Worm (Caenorhabditis elegans) whole organism, L2 larva: ENCODE data around the gene T09D3.9.
A peak's percentile ranks its signal among the peaks of the same experiment; 100 is the strongest.

ENCODE experiments used
- F13H6.1 ChIP-seq: sonication (generic microtip); optimal IDR thresholded peaks from 2 replicates; lab custom pipeline; 2016; ENCODE audit warnings: missing genetic modification characterization, missing compliant biosample characterization
- R02D3.7 ChIP-seq: fragments of 150-350 bp; optimal IDR thresholded peaks from 2 replicates; lab custom pipeline; 2014; ENCODE audit warnings: missing biosample characterization, missing genetic modification characterization
- ZK546.5 ChIP-seq: sonication (generic microtip); optimal IDR thresholded peaks from 2 replicates; lab custom pipeline; 2017; ENCODE audit warnings: missing biosample characterization, missing genetic modification characterization
- alr-1 ChIP-seq: fragments of 150-350 bp; optimal IDR thresholded peaks from 2 replicates; lab custom pipeline; 2014; ENCODE audit warnings: missing biosample characterization, missing genetic modification characterization
- aly-2 ChIP-seq: fragments of 150-350 bp; optimal IDR thresholded peaks from 2 replicates; lab custom pipeline; 2014; ENCODE audit warnings: missing biosample characterization, missing genetic modification characterization
- ama-1 ChIP-seq: fragments of 150-350 bp; optimal IDR thresholded peaks from 2 replicates; lab custom pipeline; 2018; ENCODE audit warnings: inconsistent platforms
- blmp-1 ChIP-seq: sonication (generic microtip); optimal IDR thresholded peaks from 2 replicates; lab custom pipeline; 2017; ENCODE audit warnings: missing genetic modification characterization, mild to moderate bottlenecking, missing compliant biosample characterization, antibody characterized with exemption, moderate library complexity; ENCODE audit not compliant: insufficient read depth
- egl-27 ChIP-seq: sonication (generic microtip); optimal IDR thresholded peaks from 3 replicates; lab custom pipeline; 2017; ENCODE audit warnings: missing biosample characterization, missing genetic modification reagents, missing genetic modification characterization
- elt-3 ChIP-seq: sonication (generic microtip); optimal IDR thresholded peaks from 2 replicates; lab custom pipeline; 2017; ENCODE audit warnings: missing biosample characterization, missing genetic modification characterization
- fos-1 ChIP-seq: fragments of 150-350 bp; optimal IDR thresholded peaks from 2 replicates; lab custom pipeline; 2014; ENCODE audit warnings: missing biosample characterization, missing genetic modification characterization
- gmeb-1 ChIP-seq: fragments of 150-350 bp; optimal IDR thresholded peaks from 2 replicates; lab custom pipeline; 2014; ENCODE audit warnings: missing biosample characterization, missing genetic modification characterization
- lin-11 ChIP-seq: fragments of 150-350 bp; sonication (generic microtip); optimal IDR thresholded peaks from 2 replicates; lab custom pipeline; 2014; ENCODE audit warnings: missing biosample characterization, missing genetic modification characterization, inconsistent platforms, mixed read lengths
- lin-13 ChIP-seq: fragments of 150-350 bp; optimal IDR thresholded peaks from 2 replicates; lab custom pipeline; 2014; ENCODE audit warnings: missing biosample characterization, missing genetic modification reagents, missing genetic modification characterization
- lin-39 ChIP-seq: fragments of 150-350 bp; optimal IDR thresholded peaks from 2 replicates; lab custom pipeline; 2014; ENCODE audit warnings: missing biosample characterization, missing genetic modification reagents, missing genetic modification characterization
- lsy-2 ChIP-seq, 2 experiments: fragments of 150-350 bp in 1 of 2; sonication (generic microtip) in 1 of 2; optimal IDR thresholded peaks; 2 replicates each; lab custom pipeline; 2014 to 2017; ENCODE audit warnings: missing biosample characterization in 2 of 2, missing genetic modification characterization in 2 of 2
- mab-5 ChIP-seq: fragments of 150-350 bp; optimal IDR thresholded peaks from 2 replicates; lab custom pipeline; 2014; ENCODE audit warnings: missing biosample characterization, missing genetic modification characterization
- mbf-1 ChIP-seq: sonication (generic microtip); optimal IDR thresholded peaks from 2 replicates; lab custom pipeline; 2017; ENCODE audit warnings: missing biosample characterization, missing genetic modification characterization
- mdl-1 ChIP-seq, 2 experiments: fragments of 150-350 bp in 1 of 2; sonication (generic microtip) in 1 of 2; optimal IDR thresholded peaks; 2 replicates each; lab custom pipeline; 2017; ENCODE audit warnings: missing biosample characterization in 2 of 2, missing genetic modification characterization in 2 of 2
- nhr-10 ChIP-seq: sonication (generic microtip); optimal IDR thresholded peaks from 2 replicates; lab custom pipeline; 2017; ENCODE audit warnings: missing biosample characterization, missing genetic modification characterization
- nhr-11 ChIP-seq: fragments of 150-350 bp; optimal IDR thresholded peaks from 2 replicates; lab custom pipeline; 2014; ENCODE audit warnings: missing biosample characterization, missing genetic modification characterization
- nhr-12 ChIP-seq: fragments of 150-350 bp; optimal IDR thresholded peaks from 2 replicates; lab custom pipeline; 2014; ENCODE audit warnings: missing biosample characterization, missing genetic modification characterization
- nhr-21 ChIP-seq: fragments of 150-350 bp; optimal IDR thresholded peaks from 2 replicates; lab custom pipeline; 2014; ENCODE audit warnings: missing biosample characterization, missing genetic modification characterization
- nhr-25 ChIP-seq: fragments of 150-350 bp; sonication (generic microtip); optimal IDR thresholded peaks from 3 replicates; lab custom pipeline; 2014; ENCODE audit warnings: missing biosample characterization, missing genetic modification characterization
- nhr-77 ChIP-seq: fragments of 150-350 bp; optimal IDR thresholded peaks from 2 replicates; lab custom pipeline; 2014; ENCODE audit warnings: missing biosample characterization, missing genetic modification characterization
- peb-1 ChIP-seq: fragments of 150-350 bp; optimal IDR thresholded peaks from 2 replicates; lab custom pipeline; 2014; ENCODE audit warnings: missing biosample characterization, missing genetic modification characterization
- sem-4 ChIP-seq: fragments of 150-350 bp; optimal IDR thresholded peaks from 2 replicates; lab custom pipeline; 2014; ENCODE audit warnings: missing biosample characterization, missing genetic modification reagents, missing genetic modification characterization
- skn-1 ChIP-seq: sonication (generic microtip); optimal IDR thresholded peaks from 2 replicates; lab custom pipeline; 2017; ENCODE audit warnings: missing biosample characterization, missing genetic modification characterization
- sma-3 ChIP-seq: sonication (generic microtip); optimal IDR thresholded peaks from 2 replicates; lab custom pipeline; 2016; ENCODE audit warnings: missing genetic modification reagents, missing genetic modification characterization, missing compliant biosample characterization
- sma-9 ChIP-seq, 2 experiments: fragments of 150-350 bp in 1 of 2; sonication (generic microtip) in 1 of 2; optimal IDR thresholded peaks; 2 replicates each; lab custom pipeline; 2014 to 2016; ENCODE audit warnings: missing genetic modification characterization in 2 of 2, mild to moderate bottlenecking in 1 of 2, missing biosample characterization in 1 of 2, missing compliant biosample characterization in 1 of 2, missing genetic modification reagents in 1 of 2, moderate library complexity in 1 of 2
- snpc-4 ChIP-seq: fragments of 150-350 bp; optimal IDR thresholded peaks from 2 replicates; lab custom pipeline; 2014; ENCODE audit warnings: missing biosample characterization, missing genetic modification characterization
- unc-62 ChIP-seq: fragments of 150-350 bp; optimal IDR thresholded peaks from 2 replicates; lab custom pipeline; 2014; ENCODE audit warnings: missing biosample characterization, missing genetic modification reagents, missing genetic modification characterization
- zag-1 ChIP-seq: fragments of 150-350 bp; optimal IDR thresholded peaks from 2 replicates; lab custom pipeline; 2014; ENCODE audit warnings: missing biosample characterization, missing genetic modification characterization
- ztf-1 ChIP-seq: fragments of 200-800 bp; sonication (Bioruptor generic); conservative IDR thresholded peaks from 2 replicates; pipeline ENCODE4 v1.3.6; 2022; ENCODE audit warnings: missing genetic modification characterization, missing compliant biosample characterization
- ztf-11 ChIP-seq: sonication (generic microtip); optimal IDR thresholded peaks from 2 replicates; lab custom pipeline; 2017; ENCODE audit warnings: missing biosample characterization, missing genetic modification characterization
- ztf-4 ChIP-seq: fragments of 150-350 bp; optimal IDR thresholded peaks from 2 replicates; lab custom pipeline; 2014; ENCODE audit warnings: missing biosample characterization, missing genetic modification characterization

T09D3.9 gene

DNA sequence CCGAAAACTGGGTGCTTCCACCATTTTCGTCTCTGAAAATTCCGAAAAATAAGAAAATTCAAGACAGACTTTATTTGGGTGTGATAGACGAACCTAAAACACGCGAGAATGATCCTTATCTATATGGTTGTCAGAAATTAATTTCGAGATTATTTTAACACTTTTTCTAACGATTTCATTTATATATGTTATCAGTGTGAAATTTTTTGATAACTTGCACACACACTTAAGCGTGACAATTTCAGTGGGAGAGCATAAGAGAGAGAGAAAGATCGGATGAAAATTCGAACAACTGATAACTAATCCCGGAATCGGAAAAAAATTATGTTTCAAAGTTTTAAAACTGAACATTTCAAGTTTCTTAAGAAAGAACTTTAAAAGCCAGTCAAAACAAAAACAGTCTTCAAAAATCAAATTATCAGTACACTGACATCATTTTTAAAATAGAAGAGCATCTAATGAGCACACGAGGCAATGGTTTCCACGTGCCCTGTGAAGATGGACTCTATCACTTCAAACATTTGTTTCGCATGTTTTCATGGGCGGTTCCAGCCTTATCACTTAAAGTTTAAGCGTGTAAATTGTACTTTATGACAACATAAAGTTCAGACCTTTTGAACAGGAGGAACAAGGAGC is 24.4 kb upstream of the T09D3.9 start, which contains the start of gene C35A11.4:
Gene C35A11.4, minus strand, starts transcription at position 156 of the 636 bp plus-strand sequence.
- TF ChIP-seq F13H6.1 (tag; lab: Kevin White, UChicago) (peak; percentile 7), nhr-12 (no peak), egl-27 (tag; lab: Kevin White, UChicago) (peak; percentile 44), fos-1 (tag; lab: Kevin White, UChicago) (peak; percentile 72), sma-9 (GFP tag; optimal IDR thresholded peaks at IDR 0.05; lab: Kevin White, UChicago) (peak; percentile 21), sma-9 (tag; optimal IDR thresholded peaks at IDR 0.05; lab: Kevin White, UChicago) (no peak)

DNA sequence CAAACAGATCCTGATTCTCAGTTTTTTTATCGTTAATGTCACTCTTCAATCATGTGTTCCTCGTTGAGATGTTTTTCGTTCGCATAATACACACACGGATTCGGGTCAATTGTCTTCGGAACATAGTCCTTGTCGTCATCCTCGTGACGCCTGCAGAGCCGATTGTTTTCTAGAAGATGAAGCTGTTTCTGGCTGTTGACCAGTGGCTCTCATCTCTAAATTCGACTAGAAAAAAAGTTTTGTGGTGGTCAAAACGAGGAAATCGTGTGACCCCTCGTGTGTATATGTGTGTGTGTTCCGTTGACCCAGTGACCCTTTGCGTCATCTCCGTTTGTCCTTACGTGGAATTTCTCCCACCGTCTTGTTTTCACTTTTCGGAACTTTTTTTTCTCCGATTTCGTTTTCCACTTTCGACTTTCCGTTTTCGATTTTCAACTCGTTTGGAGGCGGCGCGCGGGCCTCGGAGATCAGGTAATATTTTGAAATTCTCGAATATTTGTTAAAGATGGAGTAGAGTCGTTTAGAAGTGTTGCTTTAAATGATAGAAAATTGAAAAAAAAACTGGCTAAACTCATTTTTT is 17.3 kb upstream of the T09D3.9 start, which contains the start of gene C35A11.2:
Gene C35A11.2, plus strand, starts transcription at position 386 of the 580 bp plus-strand sequence.
- peak; percentile 18 for TF ChIP-seq nhr-21 (tag; lab: Kevin White, UChicago)
- TF ChIP-seq ztf-4 (tag; lab: Kevin White, UChicago), result no peak
- peak; percentile 80 for TF ChIP-seq blmp-1 (tag; lab: Kevin White, UChicago)

DNA sequence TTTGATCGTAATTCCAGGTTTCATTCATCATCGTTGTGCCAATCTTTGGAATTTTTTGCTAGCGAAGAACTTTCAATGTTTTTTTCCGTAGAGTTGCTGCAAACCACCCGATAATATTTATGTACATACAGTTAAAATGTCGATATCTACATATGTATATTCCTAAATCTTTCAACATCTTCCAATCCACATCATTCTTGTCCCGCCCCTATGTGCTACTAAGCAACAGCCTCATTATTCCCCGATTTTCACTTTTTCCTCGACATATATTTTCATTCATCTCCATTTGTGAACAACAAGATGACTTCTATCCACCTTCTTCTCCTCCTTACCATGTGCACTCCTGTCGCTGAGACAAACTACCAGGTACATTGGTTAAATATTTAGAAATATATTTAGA is 3.4 kb upstream of the T09D3.9 start, which contains the start of gene C35A11.3:
Gene C35A11.3, plus strand, starts transcription at position 301 of the 400 bp plus-strand sequence.
- TF ChIP-seq ztf-11, result no peak
- no peak for TF ChIP-seq elt-3 (tag; lab: Kevin White, UChicago)
- TF ChIP-seq sma-3, result no peak
- TF ChIP-seq R02D3.7, result no peak
- no peak for TF ChIP-seq fos-1 (tag; lab: Kevin White, UChicago)
- TF ChIP-seq nhr-10, result no peak
- TF ChIP-seq ztf-1, result no peak
- no peak for TF ChIP-seq lsy-2 (tag; optimal IDR thresholded peaks at IDR 0.05; lab: Kevin White, UChicago)
- no peak for TF ChIP-seq lin-39 (tag; lab: Kevin White, UChicago)
- no peak for TF ChIP-seq nhr-25
- TF ChIP-seq lin-13 (GFP tag; lab: Kevin White, UChicago), result no peak
- no peak for TF ChIP-seq mbf-1

DNA sequence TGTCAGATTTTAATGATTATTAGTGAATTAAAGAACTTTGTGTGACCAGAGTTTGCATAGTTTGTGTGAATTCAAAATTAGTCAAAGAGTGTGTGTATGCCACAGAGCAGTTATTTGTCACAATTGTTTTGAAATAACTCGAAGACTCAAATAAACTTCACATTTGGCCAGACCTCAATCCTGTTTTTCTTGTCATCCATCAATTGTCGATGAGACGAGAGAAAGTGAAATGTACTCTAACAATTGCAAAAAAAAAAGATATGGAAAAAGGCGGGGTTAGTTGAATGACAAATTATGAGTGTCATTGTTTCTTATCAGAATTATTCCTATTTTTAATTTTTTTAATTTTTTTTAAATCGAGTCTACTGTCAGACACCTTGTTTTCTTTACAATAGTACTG is 3.8 kb downstream of the T09D3.9 start, which contains the start of gene T09D3.8:
Gene T09D3.8, plus strand, starts transcription at position 301 of the 400 bp plus-strand sequence.
- TF ChIP-seq nhr-11 (tag; lab: Kevin White, UChicago), result no peak
- TF ChIP-seq nhr-77 (tag; lab: Kevin White, UChicago), result no peak
- no peak for TF ChIP-seq zag-1 (tag; lab: Kevin White, UChicago)
- no peak for TF ChIP-seq sem-4
- TF ChIP-seq aly-2 (tag; lab: Kevin White, UChicago), result no peak
- no peak for TF ChIP-seq nhr-10
- no peak for TF ChIP-seq peb-1 (tag; lab: Kevin White, UChicago)
- no peak for TF ChIP-seq ZK546.5
- TF ChIP-seq gmeb-1 (tag; lab: Kevin White, UChicago), result no peak
- TF ChIP-seq alr-1, result no peak
- no peak for TF ChIP-seq lin-13 (GFP tag; lab: Kevin White, UChicago)
- TF ChIP-seq ama-1 (lab: Kevin White, UChicago), result no peak
- TF ChIP-seq ztf-11, result no peak
- TF ChIP-seq sma-3, result no peak
- no peak for TF ChIP-seq skn-1 (tag; lab: Kevin White, UChicago)
- no peak for TF ChIP-seq mab-5
- no peak for TF ChIP-seq unc-62 (GFP tag; lab: Kevin White, UChicago)
- no peak for TF ChIP-seq snpc-4 (tag; lab: Kevin White, UChicago)

DNA sequence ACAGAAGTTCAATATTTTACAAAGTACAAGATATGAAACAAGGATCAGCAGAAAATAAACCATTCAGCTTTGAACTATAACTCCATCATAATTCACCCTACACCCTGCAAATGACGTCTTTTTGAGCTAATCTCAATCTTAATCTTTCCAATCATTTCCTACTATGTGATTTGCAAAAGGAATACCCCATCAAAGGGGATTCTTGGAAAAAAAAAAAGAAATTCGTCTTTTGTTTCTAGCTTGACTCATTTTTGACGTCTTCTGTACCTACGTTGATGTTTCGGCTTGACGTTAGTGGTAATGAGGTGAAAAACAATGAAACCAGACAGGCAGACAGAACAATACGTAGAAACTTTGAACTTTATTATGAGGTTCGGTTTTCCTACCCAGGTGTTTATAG is 6.5 kb downstream of the T09D3.9 start:
- TF ChIP-seq lin-11 (tag; lab: Kevin White, UChicago) (no peak), snpc-4 (tag; lab: Kevin White, UChicago) (no peak), ama-1 (lab: Kevin White, UChicago) (no peak), nhr-12 (no peak), skn-1 (tag; lab: Kevin White, UChicago) (no peak), alr-1 (no peak), fos-1 (tag; lab: Kevin White, UChicago) (no peak), zag-1 (tag; lab: Kevin White, UChicago) (no peak), sem-4 (no peak), nhr-10 (no peak), mab-5 (no peak), mdl-1 (tag; optimal IDR thresholded peaks at IDR 0.05; lab: Kevin White, UChicago) (no peak), nhr-11 (tag; lab: Kevin White, UChicago) (no peak), lsy-2 (tag; optimal IDR thresholded peaks at IDR 0.05; lab: Kevin White, UChicago) (no peak)
